Fruit fly (Drosophila melanogaster): Measurements from ENCODE around the gene CG18789.

- TF ChIP-seq CG8478 (optimal IDR thresholded peaks at IDR 0.05) (no peak), psq (optimal IDR thresholded peaks at IDR 0.05) (no peak), pan (optimal IDR thresholded peaks at IDR 0.05) (no peak), usp (GFP tag; optimal IDR thresholded peaks at IDR 0.05) (no peak), EcR (GFP tag; optimal IDR thresholded peaks at IDR 0.05) (no peak)
Measured at dm6 chr2L:12021193-12021592, 26.0 kb upstream of the CG18789 start.
